Worm (Caenorhabditis elegans) whole organism, late embryonic: ENCODE measurements around the gene upb-1.

ENCODE experiments used
- ceh-45 ChIP-seq: fragments of 200-800 bp; sonication (Bioruptor generic); IDR thresholded peaks from 2 replicates; pipeline ENCODE4 v1.3.6; 2022; ENCODE audit warnings: missing genetic modification reagents, missing genetic modification characterization, missing compliant biosample characterization
- elt-4 ChIP-seq: sonication (generic microtip); optimal IDR thresholded peaks from 2 replicates; lab custom pipeline; 2016; ENCODE audit warnings: missing genetic modification characterization, missing compliant biosample characterization

DNA sequence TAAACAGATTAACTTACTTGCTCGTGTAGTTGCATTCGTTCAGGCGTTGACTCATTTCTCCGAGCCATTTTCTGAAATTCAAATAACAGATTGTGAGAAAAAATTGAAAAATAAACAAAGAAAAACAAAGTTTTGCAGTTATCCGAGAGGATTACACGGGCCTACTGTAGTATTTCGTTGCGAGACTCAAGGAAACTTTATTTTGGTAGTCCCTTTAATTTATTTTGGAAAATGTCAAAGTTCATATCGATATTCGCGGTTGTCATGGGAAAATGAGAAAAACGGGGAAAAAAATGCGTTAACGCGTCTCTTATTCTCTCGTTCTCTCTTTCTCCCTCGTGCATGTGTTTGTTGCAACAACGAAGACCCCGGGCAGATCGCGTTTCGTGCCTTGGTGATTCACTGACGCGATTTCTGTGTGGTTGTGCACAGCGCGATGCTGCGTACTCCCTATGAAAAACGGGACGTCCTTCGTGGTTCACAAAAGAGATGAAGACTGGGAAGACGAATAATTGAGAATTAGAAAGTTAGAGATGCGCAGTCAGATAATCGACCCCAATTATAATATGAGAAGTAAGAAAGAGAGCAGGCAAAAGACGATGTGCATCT lies 41.4 kb upstream of the upb-1 start, which contains the start of gene set-4:
- TF ChIP-seq elt-4 (tag; lab: Kevin White, UChicago) (no peak), ceh-45 (GFP tag; lab: Robert Waterston, UW) (no peak)
